Worm (Caenorhabditis elegans): Measurements from ENCODE around the gene srr-10.

Gene srr-10

ce11 chrV:7737710-7738109 is 2.3 kb downstream of the srr-10 start, which contains the start of gene srr-9:
Gene srr-9, plus strand, starts transcription at chrV:7738010.
- TF ChIP-seq F13H6.1 (tag; optimal IDR thresholded peaks at IDR 0.05) (no peak), gmeb-1 (tag; optimal IDR thresholded peaks at IDR 0.05) (no peak), lsy-2 (tag; optimal IDR thresholded peaks at IDR 0.05) (no peak), blmp-1 (tag; optimal IDR thresholded peaks at IDR 0.05; ENCODE audit: insufficient read depth) (no peak), ZK546.5 (tag; optimal IDR thresholded peaks at IDR 0.05) (no peak), nhr-77 (tag; optimal IDR thresholded peaks at IDR 0.05) (no peak), fos-1 (tag; optimal IDR thresholded peaks at IDR 0.05) (no peak), nhr-23 (tag; optimal IDR thresholded peaks at IDR 0.05) (no peak), unc-55 (GFP tag; optimal IDR thresholded peaks at IDR 0.05) (no peak), nhr-21 (tag; optimal IDR thresholded peaks at IDR 0.05) (no peak), ceh-16 (tag; optimal IDR thresholded peaks at IDR 0.05) (no peak), dmd-4 (tag; optimal IDR thresholded peaks at IDR 0.05) (no peak)

ce11 chrV:7739949-7740348 is 4.5 kb downstream of the srr-10 start:
- TF ChIP-seq blmp-1 (tag; optimal IDR thresholded peaks at IDR 0.05; ENCODE audit: insufficient read depth) (no peak), elt-3 (tag; optimal IDR thresholded peaks at IDR 0.05) (no peak), unc-39 (tag; optimal IDR thresholded peaks at IDR 0.05) (no peak), alr-1 (tag; optimal IDR thresholded peaks at IDR 0.05) (no peak), sma-3 (GFP tag; optimal IDR thresholded peaks at IDR 0.05) (no peak), nhr-12 (tag; optimal IDR thresholded peaks at IDR 0.05) (no peak), nhr-21 (tag; optimal IDR thresholded peaks at IDR 0.05) (no peak), aly-2 (tag; optimal IDR thresholded peaks at IDR 0.05) (no peak), nhr-237 (tag; optimal IDR thresholded peaks at IDR 0.05) (no peak), lsy-2 (tag; optimal IDR thresholded peaks at IDR 0.05) (no peak), ZK546.5 (tag; optimal IDR thresholded peaks at IDR 0.05) (no peak), R02D3.7 (tag; optimal IDR thresholded peaks at IDR 0.05) (no peak), unc-55 (GFP tag; optimal IDR thresholded peaks at IDR 0.05) (no peak), lin-39 (tag; optimal IDR thresholded peaks at IDR 0.05) (no peak), C34F6.9 (tag; optimal IDR thresholded peaks at IDR 0.05) (no peak), lin-13 (GFP tag; optimal IDR thresholded peaks at IDR 0.05) (no peak), mab-5 (tag; optimal IDR thresholded peaks at IDR 0.05) (no peak), nhr-10 (tag; optimal IDR thresholded peaks at IDR 0.05) (no peak)

ce11 chrV:7741918-7742317 is 6.5 kb downstream of the srr-10 start:
- TF ChIP-seq nhr-25 (tag; optimal IDR thresholded peaks at IDR 0.05): no peak
- TF ChIP-seq lin-13 (GFP tag; optimal IDR thresholded peaks at IDR 0.05): no peak

ce11 chrV:7742485-7742959 is 7.1 kb downstream of the srr-10 start, which contains the start of gene fbxl-5:
Gene fbxl-5, plus strand, starts transcription at chrV:7742909.
- TF ChIP-seq nhr-21 (tag; optimal IDR thresholded peaks at IDR 0.05) (no peak), lin-39 (tag; optimal IDR thresholded peaks at IDR 0.05) (no peak), C34F6.9 (tag; optimal IDR thresholded peaks at IDR 0.05) (no peak), sem-4 (tag; optimal IDR thresholded peaks at IDR 0.05) (no peak), unc-55 (GFP tag; optimal IDR thresholded peaks at IDR 0.05) (no peak), dmd-4 (tag; optimal IDR thresholded peaks at IDR 0.05) (no peak), Y55F3AM.14 (GFP tag; optimal IDR thresholded peaks at IDR 0.05) (no peak), nhr-11 (tag; optimal IDR thresholded peaks at IDR 0.05) (no peak), R02D3.7 (tag; optimal IDR thresholded peaks at IDR 0.05) (no peak), mdl-1 (tag; optimal IDR thresholded peaks at IDR 0.05) (no peak), gmeb-1 (tag; optimal IDR thresholded peaks at IDR 0.05) (no peak), lsy-2 (tag; optimal IDR thresholded peaks at IDR 0.05) (no peak), peb-1 (tag; optimal IDR thresholded peaks at IDR 0.05) (no peak), lin-13 (GFP tag; optimal IDR thresholded peaks at IDR 0.05) (no peak), nhr-25 (tag; optimal IDR thresholded peaks at IDR 0.05) (no peak), ztf-4 (tag; optimal IDR thresholded peaks at IDR 0.05) (no peak), ama-1 (optimal IDR thresholded peaks at IDR 0.05) (no peak)

- peak; percentile 40 for TF ChIP-seq sma-9 (GFP tag; optimal IDR thresholded peaks at IDR 0.05)
- TF ChIP-seq sma-9 (tag; optimal IDR thresholded peaks at IDR 0.05): no peak
- no peak for TF ChIP-seq mab-5 (tag; optimal IDR thresholded peaks at IDR 0.05)
- no peak for TF ChIP-seq alr-1 (tag; optimal IDR thresholded peaks at IDR 0.05)
- peak; percentile 84 for TF ChIP-seq fos-1 (tag; optimal IDR thresholded peaks at IDR 0.05)
- TF ChIP-seq ztf-11 (tag; optimal IDR thresholded peaks at IDR 0.05): no peak
- TF ChIP-seq ztf-4 (tag; optimal IDR thresholded peaks at IDR 0.05): no peak
Observed at ce11 chrV:7744068-7744467, 8.6 kb downstream of the srr-10 start.

All from whole organism, L2 larva.